Worm (Caenorhabditis elegans) whole organism, young adult: ENCODE data around the gene ZK829.7.

Experiments
- B0261.1 ChIP-seq: sonication (generic microtip); optimal IDR thresholded peaks from 2 replicates; lab custom pipeline; 2016; ENCODE audit warnings: mild to moderate bottlenecking, missing genetic modification characterization, moderate library complexity, missing compliant biosample characterization
- B0336.3 ChIP-seq: fragments of 200-800 bp; sonication (Bioruptor generic); IDR thresholded peaks from 2 replicates; pipeline ENCODE4 v1.3.6; 2022; ENCODE audit warnings: missing genetic modification characterization, missing compliant biosample characterization
- D2030.7 ChIP-seq: fragments of 200-800 bp; sonication (Bioruptor generic); IDR thresholded peaks from 2 replicates; pipeline ENCODE4 v1.3.6; 2022; ENCODE audit warnings: missing genetic modification reagents, missing genetic modification characterization, missing compliant biosample characterization
- F10E7.11 ChIP-seq: sonication (generic microtip); optimal IDR thresholded peaks from 2 replicates; lab custom pipeline; 2017; ENCODE audit warnings: mild to moderate bottlenecking, missing genetic modification characterization, moderate library complexity, missing compliant biosample characterization
- F22D6.2 ChIP-seq: sonication (generic microtip); optimal IDR thresholded peaks from 2 replicates; lab custom pipeline; 2016; ENCODE audit warnings: mild to moderate bottlenecking, missing genetic modification characterization, missing compliant biosample characterization
- F23B12.7 ChIP-seq: sonication (generic microtip); optimal IDR thresholded peaks from 2 replicates; lab custom pipeline; 2017; ENCODE audit warnings: missing genetic modification characterization, mild to moderate bottlenecking, missing compliant biosample characterization, antibody characterized with exemption, moderate library complexity; ENCODE audit not compliant: insufficient read depth
- T26A5.8 ChIP-seq: sonication (generic microtip); optimal IDR thresholded peaks from 2 replicates; lab custom pipeline; 2016; ENCODE audit warnings: missing genetic modification characterization, missing compliant biosample characterization
- Y53F4B.3 ChIP-seq: fragments of 200-800 bp; sonication (Bioruptor generic); IDR thresholded peaks from 2 replicates; pipeline ENCODE4 v1.3.6; 2022; ENCODE audit warnings: missing genetic modification reagents, missing genetic modification characterization, missing compliant biosample characterization
- Y53G8AR.9 ChIP-seq: fragments of 200-800 bp; sonication (Bioruptor generic); conservative IDR thresholded peaks from 2 replicates; pipeline ENCODE4 v1.3.6; 2022; ENCODE audit warnings: missing genetic modification reagents, missing genetic modification characterization, missing compliant biosample characterization
- Y79H2A.3 ChIP-seq: fragments of 200-800 bp; sonication (Bioruptor generic); conservative IDR thresholded peaks from 2 replicates; pipeline ENCODE4 v1.3.6; 2022; ENCODE audit warnings: missing genetic modification reagents, missing genetic modification characterization, missing compliant biosample characterization
- aptf-2 ChIP-seq: fragments of 200-800 bp; sonication (Bioruptor generic); conservative IDR thresholded peaks from 2 replicates; pipeline ENCODE4 v1.3.6; 2022; ENCODE audit warnings: missing genetic modification reagents, missing genetic modification characterization, missing compliant biosample characterization
- cebp-1 ChIP-seq, 2 experiments: fragments of 200-800 bp in 1 of 2; sonication (Bioruptor generic) in 1 of 2; sonication (generic microtip) in 1 of 2; IDR thresholded peaks in 1 of 2; optimal IDR thresholded peaks in 1 of 2; 2 replicates each; pipeline versions ENCODE4 v1.3.6 to Lab custom; 2017 to 2022; ENCODE audit warnings: missing compliant biosample characterization in 2 of 2, missing genetic modification characterization in 2 of 2, mild to moderate bottlenecking in 1 of 2, missing genetic modification reagents in 1 of 2, moderate library complexity in 1 of 2
- ceh-100 ChIP-seq: fragments of 200-800 bp; sonication (Bioruptor generic); IDR thresholded peaks from 2 replicates; pipeline ENCODE4 v1.3.6; 2022; ENCODE audit warnings: missing genetic modification reagents, missing genetic modification characterization, missing compliant biosample characterization
- ceh-27 ChIP-seq: fragments of 200-800 bp; sonication (Bioruptor generic); optimal IDR thresholded peaks from 2 replicates; lab custom pipeline; 2018; ENCODE audit warnings: mild to moderate bottlenecking, missing genetic modification characterization, moderate library complexity, missing compliant biosample characterization
- ceh-58 ChIP-seq: fragments of 200-800 bp; sonication (Bioruptor generic); IDR thresholded peaks from 2 replicates; pipeline ENCODE4 v1.3.6; 2022; ENCODE audit warnings: missing genetic modification characterization, missing compliant biosample characterization
- egl-44 ChIP-seq: fragments of 200-800 bp; sonication (Bioruptor generic); IDR thresholded peaks from 2 replicates; pipeline ENCODE4 v1.3.6; 2022; ENCODE audit warnings: missing genetic modification reagents, missing genetic modification characterization, missing compliant biosample characterization
- ekl-4 ChIP-seq: fragments of 200-800 bp; sonication (Bioruptor generic); IDR thresholded peaks from 2 replicates; pipeline ENCODE4 v1.3.6; 2022; ENCODE audit warnings: missing genetic modification reagents, missing genetic modification characterization, missing compliant biosample characterization
- him-1 ChIP-seq: sonication (generic microtip); optimal IDR thresholded peaks from 2 replicates; lab custom pipeline; 2016; ENCODE audit warnings: missing genotype, missing genetic modification reagents, missing genetic modification characterization, missing compliant biosample characterization
- hmg-1.2 ChIP-seq: fragments of 200-800 bp; sonication (Bioruptor generic); IDR thresholded peaks from 2 replicates; pipeline ENCODE4 v1.3.6; 2022; ENCODE audit warnings: missing genetic modification reagents, missing genetic modification characterization, missing compliant biosample characterization
- hsf-1 ChIP-seq: fragments of 200-800 bp; sonication (Bioruptor generic); IDR thresholded peaks from 2 replicates; pipeline ENCODE4 v1.3.6; 2022; ENCODE audit warnings: missing genetic modification reagents, missing genetic modification characterization, missing compliant biosample characterization
- let-526 ChIP-seq: fragments of 200-800 bp; sonication (Bioruptor generic); IDR thresholded peaks from 2 replicates; pipeline ENCODE4 v1.3.6; 2022; ENCODE audit warnings: missing genetic modification reagents, missing genetic modification characterization, missing compliant biosample characterization
- lin-26 ChIP-seq: fragments of 200-800 bp; sonication (Bioruptor generic); IDR thresholded peaks from 2 replicates; pipeline ENCODE4 v1.3.6; 2022; ENCODE audit warnings: missing genetic modification reagents, missing genetic modification characterization, missing compliant biosample characterization
- madf-3 ChIP-seq: fragments of 200-800 bp; sonication (Bioruptor generic); IDR thresholded peaks from 2 replicates; pipeline ENCODE4 v1.3.6; 2022; ENCODE audit warnings: missing genetic modification reagents, missing genetic modification characterization, missing compliant biosample characterization
- madf-8 ChIP-seq: fragments of 200-800 bp; sonication (Bioruptor generic); conservative IDR thresholded peaks from 2 replicates; pipeline ENCODE4 v1.3.6; 2022; ENCODE audit warnings: missing genetic modification reagents, missing genetic modification characterization, missing compliant biosample characterization
- mcd-1 ChIP-seq: fragments of 200-800 bp; sonication (Bioruptor generic); IDR thresholded peaks from 2 replicates; pipeline ENCODE4 v1.3.6; 2022; ENCODE audit warnings: missing genetic modification reagents, missing genetic modification characterization, missing compliant biosample characterization
- nhr-80 ChIP-seq: sonication (generic microtip); optimal IDR thresholded peaks from 2 replicates; lab custom pipeline; 2016; ENCODE audit warnings: missing genetic modification characterization, missing compliant biosample characterization
- nhr-90 ChIP-seq: sonication (generic microtip); optimal IDR thresholded peaks from 2 replicates; lab custom pipeline; 2016; ENCODE audit warnings: missing genotype, mild to moderate bottlenecking, missing genetic modification characterization, missing compliant biosample characterization
- rcor-1 ChIP-seq: fragments of 200-800 bp; sonication (Bioruptor generic); IDR thresholded peaks from 2 replicates; pipeline ENCODE4 v1.3.6; 2022; ENCODE audit warnings: missing genetic modification reagents, missing genetic modification characterization, missing compliant biosample characterization
- rpc-1 ChIP-seq, 2 experiments: fragments of 150-350 bp in 1 of 2; sonication (generic microtip) in 1 of 2; optimal IDR thresholded peaks; 2 replicates each; lab custom pipeline; 2014 to 2018; ENCODE audit warnings: missing biosample characterization in 1 of 2, missing genetic modification characterization in 1 of 2, missing genetic modification reagents in 1 of 2, missing genotype in 1 of 2
- snpc-3.4 ChIP-seq: sonication (generic microtip); optimal IDR thresholded peaks from 2 replicates; lab custom pipeline; 2017; ENCODE audit warnings: missing genetic modification characterization, mild to moderate bottlenecking, missing compliant biosample characterization, antibody characterized with exemption, moderate library complexity, missing genotype, missing genetic modification reagents
- snpc-4 ChIP-seq, 5 experiments: fragments of 150-350 bp in 1 of 5; sonication (generic microtip) in 4 of 5; optimal IDR thresholded peaks; 2 replicates each; lab custom pipeline; 2014 to 2018; ENCODE audit warnings: missing genetic modification characterization in 5 of 5, missing biosample characterization in 3 of 5, antibody characterized with exemption in 2 of 5, mild to moderate bottlenecking in 2 of 5, missing compliant biosample characterization in 2 of 5, missing genotype in 2 of 5, moderate library complexity in 2 of 5, missing genetic modification reagents in 1 of 5
- tbx-9 ChIP-seq: sonication (generic microtip); optimal IDR thresholded peaks from 2 replicates; lab custom pipeline; 2016; ENCODE audit warnings: borderline replicate concordance, missing genetic modification characterization, inconsistent platforms, missing compliant biosample characterization
- unc-62 ChIP-seq: fragments of 150-350 bp; optimal IDR thresholded peaks from 2 replicates; lab custom pipeline; 2014; ENCODE audit warnings: missing biosample characterization, missing genetic modification reagents, missing genetic modification characterization
- ztf-3 ChIP-seq: fragments of 200-800 bp; sonication (Bioruptor generic); optimal IDR thresholded peaks from 2 replicates; lab custom pipeline; 2018; ENCODE audit warnings: mild to moderate bottlenecking, missing genetic modification characterization, missing compliant biosample characterization

The ZK829.7 gene

ce11 chrIV:11917886-11918285 lies 43.4 kb downstream of the ZK829.7 start:
- TF ChIP-seq nhr-80 (peak; percentile 61), aptf-2 (GFP tag; lab: Robert Waterston, UW) (no peak)
- TF ChIP-seq, all 124 proteins: peak for 1

- no peak for TF ChIP-seq F22D6.2
- no peak for TF ChIP-seq B0336.3 (GFP tag; lab: Robert Waterston, UW)
- TF ChIP-seq lin-26 (GFP tag; lab: Robert Waterston, UW) = no peak
- TF ChIP-seq cebp-1 (GFP tag; IDR thresholded peaks at IDR 0.05; lab: Robert Waterston, UW) = no peak
- TF ChIP-seq cebp-1 (tag; optimal IDR thresholded peaks at IDR 0.05; lab: Kevin White, UChicago) = peak; percentile 6
- TF ChIP-seq nhr-80 = peak; percentile 74
- TF ChIP-seq rpc-1 (optimal IDR thresholded peaks at IDR 0.05; lab: Kevin White, UChicago) = no peak
- no peak for TF ChIP-seq rpc-1 (tag; optimal IDR thresholded peaks at IDR 0.05; lab: Kevin White, UChicago)
- no peak for TF ChIP-seq let-526
- TF ChIP-seq unc-62 = peak; percentile 48
- TF ChIP-seq him-1 (tag; lab: Kevin White, UChicago) = no peak
- no peak for TF ChIP-seq B0261.1 (tag; lab: Kevin White, UChicago)
- no peak for TF ChIP-seq madf-3 (GFP tag; lab: Robert Waterston, UW)
- TF ChIP-seq rcor-1 (GFP tag; lab: Robert Waterston, UW) = no peak
Measured at ce11 chrIV:11916907-11917306, 44.4 kb downstream of the ZK829.7 start, which contains the start of gene ZK822.10. Gene ZK822.10, plus strand, starts transcription at chrIV:11917137.

- TF ChIP-seq Y53G8AR.9 (GFP tag; lab: Robert Waterston, UW) (0 out of 2 replicates have a peak, but pooled peaks have one; percentile 17), mcd-1 (GFP tag; lab: Robert Waterston, UW) (no peak), nhr-90 (tag; lab: Kevin White, UChicago) (no peak), nhr-80 (peak; percentile 65), snpc-3.4 (peak; percentile 16), unc-62 (peak; percentile 9), hmg-1.2 (GFP tag; lab: Robert Waterston, UW) (peak; percentile 63), ceh-27 (peak; percentile 35), snpc-4 (GFP tag; optimal IDR thresholded peaks at IDR 0.05; lab: Kevin White, UChicago) (no peak), snpc-4 (tag; optimal IDR thresholded peaks at IDR 0.05; lab: Kevin White, UChicago) (peak in 1 of 4 experiments; percentile 6), ceh-58 (GFP tag; lab: Robert Waterston, UW) (no peak), D2030.7 (GFP tag; lab: Robert Waterston, UW) (no peak), madf-8 (no peak), F10E7.11 (no peak), ekl-4 (GFP tag; lab: Robert Waterston, UW) (no peak), F23B12.7 (no peak), egl-44 (GFP tag; lab: Robert Waterston, UW) (0 out of 2 replicates have a peak, but pooled peaks have one; percentile 8), Y79H2A.3 (GFP tag; lab: Robert Waterston, UW) (no peak), ztf-3 (no peak), hsf-1 (GFP tag; lab: Robert Waterston, UW) (peak; percentile 79), tbx-9 (tag; lab: Kevin White, UChicago) (no peak), Y53F4B.3 (no peak), ceh-100 (GFP tag; lab: Robert Waterston, UW) (no peak), T26A5.8 (tag; lab: Kevin White, UChicago) (no peak)
Measured at ce11 chrIV:11915768-11916453, 45.4 kb downstream of the ZK829.7 start, which contains the start of gene ZK822.9. Gene ZK822.9, plus strand, starts transcription at chrIV:11915947.
